Worm (Caenorhabditis elegans) whole organism, L4 larva: ENCODE measurements around the gene dhcr-7.

Source experiments
- aha-1 ChIP-seq: fragments of 150-350 bp; peaks from one replicate; lab custom pipeline; 2014; ENCODE audit warnings: missing biosample characterization, missing genetic modification characterization
- aly-2 ChIP-seq: sonication (generic microtip); optimal IDR thresholded peaks from 2 replicates; lab custom pipeline; 2018; ENCODE audit warnings: missing biosample characterization, missing genetic modification characterization
- lin-13 ChIP-seq: fragments of 150-350 bp; optimal IDR thresholded peaks from 2 replicates; lab custom pipeline; 2014; ENCODE audit warnings: missing biosample characterization, missing genetic modification reagents, missing genetic modification characterization
- nhr-48 ChIP-seq: sonication (generic microtip); optimal IDR thresholded peaks from 2 replicates; lab custom pipeline; 2016; ENCODE audit warnings: mild to moderate bottlenecking, missing genetic modification characterization, missing compliant biosample characterization
- pha-4 ChIP-seq, 2 experiments: fragments of 150-350 bp in 1 of 2; fragments of 200-800 bp in 1 of 2; sonication (Bioruptor generic) in 1 of 2; IDR thresholded peaks in 1 of 2; optimal IDR thresholded peaks in 1 of 2; 2 replicates each; pipeline versions ENCODE4 v1.3.6 to Lab custom; 2014 to 2022; ENCODE audit warnings: missing genetic modification characterization in 2 of 2, missing genetic modification reagents in 2 of 2, missing biosample characterization in 1 of 2, missing compliant biosample characterization in 1 of 2
- pqm-1 ChIP-seq: sonication (generic microtip); optimal IDR thresholded peaks from 2 replicates; lab custom pipeline; 2017; ENCODE audit warnings: missing biosample characterization, missing genetic modification characterization

ce11 chrV:20504997-20505396 lies 19.8 kb upstream of the dhcr-7 start, which contains the start of gene Y38H6C.4:
- TF ChIP-seq nhr-48 (tag; lab: Kevin White, UChicago) (no peak), aly-2 (no peak), lin-13 (no peak), aha-1 (tag; lab: Kevin White, UChicago) (no peak), pqm-1 (tag; lab: Kevin White, UChicago) (no peak), pha-4 (GFP tag; IDR thresholded peaks at IDR 0.05; lab: Robert Waterston, UW) (no peak), pha-4 (tag; optimal IDR thresholded peaks at IDR 0.05; lab: Kevin White, UChicago) (no peak)
